Worm (Caenorhabditis elegans): ENCODE data around the gene mlt-3.

- TF ChIP-seq tab-1 (GFP tag; IDR thresholded peaks at IDR 0.05) (no peak), ztf-29 (GFP tag; IDR thresholded peaks at IDR 0.05) (no peak)
These were observed 14.1 kb downstream of the mlt-3 start for ce11 chrIV:12212814-12213213.

All from whole organism, midembryonic.